Worm (Caenorhabditis elegans) whole organism, L1 larva: ENCODE measurements around the gene fipr-13.

Experiments
- ceh-88 ChIP-seq: fragments of 200-800 bp; sonication (Bioruptor generic); IDR thresholded peaks from 2 replicates; pipeline ENCODE4 v1.3.6; 2022; ENCODE audit warnings: missing genetic modification characterization, missing compliant biosample characterization
- egl-27 ChIP-seq, 2 experiments: fragments of 150-350 bp in 1 of 2; sonication (generic microtip); optimal IDR thresholded peaks; 3 replicates each; lab custom pipeline; 2017 to 2018; ENCODE audit warnings: missing biosample characterization in 2 of 2, missing genetic modification characterization in 2 of 2, missing genetic modification reagents in 2 of 2
- elt-3 ChIP-seq, 6 experiments: fragments of 150-350 bp in 1 of 6; sonication (generic microtip); optimal IDR thresholded peaks; 2 replicates each; lab custom pipeline; 2017 to 2018; ENCODE audit warnings: missing biosample characterization in 6 of 6, missing genetic modification characterization in 6 of 6, inconsistent platforms in 1 of 6
- lin-14 ChIP-seq: fragments of 200-800 bp; sonication (Bioruptor generic); optimal IDR thresholded peaks from 2 replicates; lab custom pipeline; 2018; ENCODE audit warnings: mild to moderate bottlenecking, missing genetic modification characterization, moderate library complexity, missing compliant biosample characterization
- lin-15B ChIP-seq: fragments of 150-350 bp; sonication (generic microtip); optimal IDR thresholded peaks from 3 replicates; lab custom pipeline; 2014; ENCODE audit warnings: missing biosample characterization, missing genetic modification characterization
- nhr-237 ChIP-seq: fragments of 150-350 bp; optimal IDR thresholded peaks from 2 replicates; lab custom pipeline; 2014; ENCODE audit warnings: missing biosample characterization, missing genetic modification characterization
- nhr-90 ChIP-seq: sonication (generic microtip); optimal IDR thresholded peaks from 2 replicates; lab custom pipeline; 2016; ENCODE audit warnings: mild to moderate bottlenecking, missing genetic modification characterization, missing compliant biosample characterization; ENCODE audit not compliant: poor library complexity

ce11 chrV:10070541-10070940, 6.2 kb downstream of the fipr-13 start, which contains the start of gene nhr-192:
- TF ChIP-seq egl-27 (tag; optimal IDR thresholded peaks at IDR 0.05; lab: Kevin White, UChicago) (no peak), lin-14 (GFP tag; lab: Kevin White, UChicago) (no peak), lin-15B (tag; lab: Kevin White, UChicago) (no peak), nhr-237 (tag; lab: Kevin White, UChicago) (no peak), ceh-88 (GFP tag; lab: Robert Waterston, UW) (no peak), elt-3 (tag; optimal IDR thresholded peaks at IDR 0.05; lab: Kevin White, UChicago) (no peak), nhr-90 (tag; lab: Kevin White, UChicago) (no peak)
